Fruit fly (Drosophila melanogaster) whole organism, embryonic: Measurements from ENCODE around the gene CG8892.

Experiments
- Awh ChIP-seq: fragments of 200-800 bp; sonication (Bioruptor generic); IDR thresholded peaks from 2 replicates; pipeline ENCODE4, ENCODE4 v1.3.6; 2022; ENCODE audit warnings: missing biosample characterization, missing genetic modification characterization
- CG11504 ChIP-seq: fragments of 200-800 bp; sonication (Bioruptor generic); optimal IDR thresholded peaks from 3 replicates; lab custom pipeline; 2019; ENCODE audit warnings: missing biosample characterization, mild to moderate bottlenecking, missing genetic modification characterization, moderate library complexity
- CG12942 ChIP-seq: fragments of 200-800 bp; sonication (Bioruptor generic); optimal IDR thresholded peaks from 3 replicates; lab custom pipeline; 2016; ENCODE audit warnings: missing biosample characterization, missing genetic modification characterization
- CG13775 ChIP-seq: fragments of 200-800 bp; sonication (Bioruptor generic); optimal IDR thresholded peaks from 3 replicates; lab custom pipeline; 2017; ENCODE audit warnings: missing biosample characterization, mild to moderate bottlenecking, missing genetic modification characterization
- CG14014 ChIP-seq: fragments of 200-800 bp; sonication (Bioruptor generic); IDR thresholded peaks from 2 replicates; pipeline ENCODE4 v1.3.6; 2022; ENCODE audit warnings: missing biosample characterization, missing genetic modification characterization
- CG15011 ChIP-seq: fragments of 200-800 bp; sonication (Bioruptor generic); optimal IDR thresholded peaks from 3 replicates; lab custom pipeline; 2018; ENCODE audit warnings: missing biosample characterization, mild to moderate bottlenecking, missing genetic modification characterization
- CG15269 ChIP-seq: fragments of 200-800 bp; sonication (Bioruptor generic); optimal IDR thresholded peaks from 2 replicates; lab custom pipeline; 2018; ENCODE audit warnings: missing biosample characterization, mild to moderate bottlenecking, missing genetic modification characterization, moderate library complexity
- CG15601 ChIP-seq: fragments of 200-800 bp; sonication (Bioruptor generic); optimal IDR thresholded peaks from 3 replicates; lab custom pipeline; 2019; ENCODE audit warnings: missing biosample characterization, mild to moderate bottlenecking, missing genetic modification characterization, moderate library complexity
- CG16863 ChIP-seq: fragments of 200-800 bp; sonication (Bioruptor generic); optimal IDR thresholded peaks from 3 replicates; lab custom pipeline; 2016; ENCODE audit warnings: missing biosample characterization, missing genetic modification characterization
- CG18476 ChIP-seq: fragments of 200-800 bp; sonication (Bioruptor generic); optimal IDR thresholded peaks from 2 replicates; lab custom pipeline; 2016; ENCODE audit warnings: missing biosample characterization, mild to moderate bottlenecking, missing genetic modification characterization
- CG3065 ChIP-seq: fragments of 200-800 bp; sonication (Bioruptor generic); optimal IDR thresholded peaks from 2 replicates; lab custom pipeline; 2016; ENCODE audit warnings: missing biosample characterization, missing genetic modification characterization
- CG3163 ChIP-seq: fragments of 200-800 bp; sonication (Bioruptor generic); optimal IDR thresholded peaks from 3 replicates; lab custom pipeline; 2016; ENCODE audit warnings: missing biosample characterization, missing genetic modification characterization
- CG4282 ChIP-seq: fragments of 200-800 bp; sonication (Bioruptor generic); optimal IDR thresholded peaks from 2 replicates; lab custom pipeline; 2016; ENCODE audit warnings: missing biosample characterization, missing genetic modification characterization
- CG4328 ChIP-seq: fragments of 200-800 bp; sonication (Bioruptor generic); optimal IDR thresholded peaks from 3 replicates; lab custom pipeline; 2017; ENCODE audit warnings: missing biosample characterization, missing genetic modification reagents, missing genetic modification characterization
- CG4730 ChIP-seq: fragments of 200-800 bp; sonication (Bioruptor generic); IDR thresholded peaks from 2 replicates; pipeline ENCODE4 v1.3.6; 2022; ENCODE audit warnings: missing biosample characterization, missing genetic modification characterization
- CG5953 ChIP-seq: fragments of 200-800 bp; sonication (Bioruptor generic); IDR thresholded peaks from 2 replicates; pipeline ENCODE4 v1.3.6; 2022; ENCODE audit warnings: missing biosample characterization, missing genetic modification characterization
- CG9215 ChIP-seq: fragments of 200-800 bp; sonication (Bioruptor generic); IDR thresholded peaks from 2 replicates; pipeline ENCODE4 v1.3.6; 2022; ENCODE audit warnings: missing biosample characterization, missing genetic modification characterization
- CG9876 ChIP-seq: fragments of 200-800 bp; sonication (Bioruptor generic); optimal IDR thresholded peaks from 2 replicates; lab custom pipeline; 2016; ENCODE audit warnings: missing biosample characterization, missing genetic modification characterization
- CTCF ChIP-seq: fragments of 200-800 bp; sonication (Bioruptor generic); optimal IDR thresholded peaks from 2 replicates; lab custom pipeline; 2017; ENCODE audit warnings: missing biosample characterization, mild to moderate bottlenecking, missing genetic modification characterization, moderate library complexity
- Doc3 ChIP-seq: fragments of 200-800 bp; sonication (Bioruptor generic); IDR thresholded peaks from 3 replicates; pipeline ENCODE4 v1.3.6; 2022; ENCODE audit warnings: missing biosample characterization, missing genetic modification characterization; ENCODE audit not compliant: partially characterized antibody
- E2f1 ChIP-seq: fragments of 200-800 bp; sonication (Bioruptor generic); IDR thresholded peaks from 2 replicates; pipeline ENCODE4 v1.3.6; 2022; ENCODE audit warnings: missing biosample characterization, missing genetic modification characterization
- E2f2 ChIP-seq: fragments of 200-800 bp; sonication (Bioruptor generic); IDR thresholded peaks from 2 replicates; pipeline ENCODE4 v1.3.6; 2022; ENCODE audit warnings: missing biosample characterization, missing genetic modification characterization
- Fer1 ChIP-seq: fragments of 200-800 bp; sonication (Bioruptor generic); optimal IDR thresholded peaks from 2 replicates; lab custom pipeline; 2017; ENCODE audit warnings: missing biosample characterization, mild to moderate bottlenecking, missing genetic modification characterization
- Hsf ChIP-seq: fragments of 200-800 bp; sonication (Bioruptor generic); optimal IDR thresholded peaks from 3 replicates; lab custom pipeline; 2016; ENCODE audit warnings: missing biosample characterization, missing genetic modification characterization
- Myb ChIP-seq: fragments of 200-800 bp; sonication (Bioruptor generic); optimal IDR thresholded peaks from 2 replicates; lab custom pipeline; 2016; ENCODE audit warnings: missing biosample characterization, missing genetic modification characterization
- NC2α ChIP-seq: fragments of 200-800 bp; sonication (Bioruptor generic); optimal IDR thresholded peaks from 2 replicates; lab custom pipeline; 2016; ENCODE audit warnings: missing biosample characterization, missing genetic modification characterization
- Nf-YB ChIP-seq: fragments of 200-800 bp; sonication (Bioruptor generic); optimal IDR thresholded peaks from 3 replicates; lab custom pipeline; 2019; ENCODE audit warnings: missing biosample characterization, mild to moderate bottlenecking, missing genetic modification characterization, moderate library complexity
- Rx ChIP-seq: fragments of 200-800 bp; sonication (Bioruptor generic); IDR thresholded peaks from 2 replicates; pipeline ENCODE4 v1.3.6; 2022; ENCODE audit warnings: missing biosample characterization, missing genetic modification characterization
- Side ChIP-seq: fragments of 200-800 bp; sonication (Bioruptor generic); optimal IDR thresholded peaks from 2 replicates; lab custom pipeline; 2016; ENCODE audit warnings: missing biosample characterization, missing genetic modification characterization
- Taf1 ChIP-seq: fragments of 200-800 bp; sonication (Bioruptor generic); IDR thresholded peaks from 2 replicates; pipeline ENCODE4 v1.3.6; 2022; ENCODE audit warnings: missing biosample characterization, missing genetic modification characterization
- Usf ChIP-seq: fragments of 200-800 bp; sonication (Bioruptor generic); optimal IDR thresholded peaks from 2 replicates; lab custom pipeline; 2017; ENCODE audit warnings: missing genotype, missing biosample characterization, missing genetic modification characterization
- bigmax ChIP-seq: fragments of 200-800 bp; sonication (Bioruptor generic); optimal IDR thresholded peaks from 2 replicates; lab custom pipeline; 2018; ENCODE audit warnings: missing biosample characterization, mild to moderate bottlenecking, missing genetic modification characterization
- cg ChIP-seq: fragments of 200-800 bp; sonication (Bioruptor generic); optimal IDR thresholded peaks from 3 replicates; lab custom pipeline; 2019; ENCODE audit warnings: missing biosample characterization, mild to moderate bottlenecking, missing genetic modification characterization, moderate library complexity
- chn ChIP-seq: fragments of 200-800 bp; sonication (Bioruptor generic); optimal IDR thresholded peaks from 2 replicates; lab custom pipeline; 2016; ENCODE audit warnings: missing biosample characterization, missing genetic modification characterization
- fru ChIP-seq: fragments of >200 bp; optimal IDR thresholded peaks from 2 replicates; lab custom pipeline; 2017
- gce ChIP-seq: fragments of 200-800 bp; sonication (Bioruptor generic); IDR thresholded peaks from 3 replicates; pipeline ENCODE4 v1.3.6; 2022; ENCODE audit warnings: missing biosample characterization, missing genetic modification characterization
- gfzf ChIP-seq: fragments of 200-800 bp; sonication (Bioruptor generic); optimal IDR thresholded peaks from 2 replicates; lab custom pipeline; 2016; ENCODE audit warnings: missing biosample characterization, mild to moderate bottlenecking, missing genetic modification characterization, moderate library complexity
- grau ChIP-seq: fragments of 200-800 bp; optimal IDR thresholded peaks from 3 replicates; lab custom pipeline; 2019; ENCODE audit warnings: missing biosample characterization, mild to moderate bottlenecking, missing genetic modification characterization, moderate library complexity
- kni ChIP-seq: fragments of 200-800 bp; sonication (Bioruptor generic); optimal IDR thresholded peaks from 3 replicates; lab custom pipeline; 2017; ENCODE audit warnings: mild to moderate bottlenecking, missing biosample characterization, missing genetic modification reagents, missing genetic modification characterization
- onecut ChIP-seq: fragments of 200-800 bp; sonication (Bioruptor generic); IDR thresholded peaks from 2 replicates; pipeline ENCODE4 v1.3.6; 2022; ENCODE audit warnings: missing biosample characterization, missing genetic modification characterization
- phol ChIP-seq: fragments of 200-800 bp; sonication (Bioruptor generic); optimal IDR thresholded peaks from 3 replicates; lab custom pipeline; 2018; ENCODE audit warnings: missing biosample characterization, mild to moderate bottlenecking, missing genetic modification characterization, moderate library complexity
- psq ChIP-seq: fragments of 200-800 bp; sonication (Bioruptor generic); optimal IDR thresholded peaks from 2 replicates; lab custom pipeline; 2017; ENCODE audit warnings: missing biosample characterization, missing genetic modification characterization
- pzg ChIP-seq: fragments of 200-800 bp; sonication (Bioruptor generic); optimal IDR thresholded peaks from 3 replicates; lab custom pipeline; 2018; ENCODE audit warnings: missing biosample characterization, mild to moderate bottlenecking, missing genetic modification characterization, moderate library complexity
- ro ChIP-seq: fragments of 200-800 bp; sonication (Bioruptor generic); IDR thresholded peaks from 2 replicates; pipeline ENCODE4 v1.3.6; 2022; ENCODE audit warnings: missing biosample characterization, missing genetic modification characterization
- scrt ChIP-seq: fragments of 200-800 bp; sonication (Bioruptor generic); optimal IDR thresholded peaks from 2 replicates; lab custom pipeline; 2018; ENCODE audit warnings: missing biosample characterization, mild to moderate bottlenecking, missing genetic modification characterization, moderate library complexity
- slou ChIP-seq: fragments of 200-800 bp; sonication (Bioruptor generic); optimal IDR thresholded peaks from 3 replicates; lab custom pipeline; 2016; ENCODE audit warnings: missing biosample characterization, missing genetic modification characterization
- stc ChIP-seq: fragments of 200-800 bp; sonication (Bioruptor generic); IDR thresholded peaks from 2 replicates; pipeline ENCODE4 v1.3.6; 2022; ENCODE audit warnings: missing biosample characterization, missing genetic modification characterization
- tin ChIP-seq: fragments of 200-800 bp; sonication (Bioruptor generic); optimal IDR thresholded peaks from 3 replicates; lab custom pipeline; 2016; ENCODE audit warnings: missing biosample characterization, missing genetic modification characterization
- tio ChIP-seq: fragments of 200-800 bp; sonication (Bioruptor generic); optimal IDR thresholded peaks from 2 replicates; lab custom pipeline; 2017; ENCODE audit warnings: missing biosample characterization, missing genetic modification characterization, inconsistent platforms
- tll ChIP-seq, 2 experiments: fragments of 200-800 bp in 1 of 2; fragments of >200 bp in 1 of 2; sonication (Bioruptor generic) in 1 of 2; optimal IDR thresholded peaks; 2 replicates each; lab custom pipeline; 2017 to 2019; ENCODE audit warnings: missing biosample characterization in 2 of 2, missing genetic modification characterization in 2 of 2, mild to moderate bottlenecking in 1 of 2, moderate library complexity in 1 of 2
- tup ChIP-seq: fragments of 200-800 bp; sonication (Bioruptor generic); optimal IDR thresholded peaks from 2 replicates; lab custom pipeline; 2016; ENCODE audit warnings: missing biosample characterization, mild to moderate bottlenecking, missing genetic modification characterization, moderate library complexity
- twi ChIP-seq: fragments of 200-800 bp; optimal IDR thresholded peaks from 2 replicates; lab custom pipeline; 2019; ENCODE audit warnings: missing biosample characterization, mild to moderate bottlenecking, missing genetic modification characterization, moderate library complexity
- zf30C ChIP-seq: fragments of 200-800 bp; sonication (Bioruptor generic); optimal IDR thresholded peaks from 3 replicates; lab custom pipeline; 2018; ENCODE audit warnings: missing biosample characterization, mild to moderate bottlenecking, missing genetic modification characterization

CG8892 gene

dm6 chr2L:4945300-4945699, 36.1 kb downstream of the CG8892 start, which contains the start of the genes mRpL24 and betaggt-I (continued):
- TF ChIP-seq zf30C (GFP tag; lab: Kevin White, UChicago) (peak; percentile 12), kni (GFP tag; lab: Kevin White, UChicago) (no peak), Awh (GFP tag; lab: Robert Waterston, UW) (peak; percentile 98), CG9876 (peak; percentile 71), twi (tag; lab: Kevin White, UChicago) (peak; percentile 93), E2f1 (GFP tag; lab: Robert Waterston, UW) (peak; percentile 97), Side (peak; percentile 63), psq (GFP tag; lab: Kevin White, UChicago) (peak; percentile 85), tll (GFP tag; optimal IDR thresholded peaks at IDR 0.05; lab: Kevin White, UChicago) (peak in 1 of 2 experiments; percentile 27), CG3065 (GFP tag; lab: Kevin White, UChicago) (peak; percentile 90), CG18476 (peak; percentile 92), Rx (GFP tag; lab: Robert Waterston, UW) (peak; percentile 97), CG15011 (peak; percentile 90), ro (GFP tag; lab: Robert Waterston, UW) (peak; percentile 76), CG4328 (GFP tag; lab: Kevin White, UChicago) (peak; percentile 94), CG5953 (GFP tag; lab: Robert Waterston, UW) (peak; percentile 97), CG4282 (GFP tag; lab: Kevin White, UChicago) (no peak), grau (tag; lab: Kevin White, UChicago) (peak; percentile 97), onecut (GFP tag; lab: Robert Waterston, UW) (peak; percentile 89), chn (peak; percentile 89), gce (peak; percentile 96), CG15269 (peak; percentile 97), CG9215 (peak; percentile 93), CG12942 (GFP tag; lab: Kevin White, UChicago) (peak; percentile 95), CG14014 (GFP tag; lab: Robert Waterston, UW) (peak; percentile 96), Doc3 (GFP tag; lab: Robert Waterston, UW) (no peak), cg (GFP tag; lab: Kevin White, UChicago) (no peak), Fer1 (peak; percentile 96), CG13775 (GFP tag; lab: Kevin White, UChicago) (peak; percentile 97), tup (GFP tag; lab: Kevin White, UChicago) (peak; percentile 75), bigmax (GFP tag; lab: Kevin White, UChicago) (no peak), tin (GFP tag; lab: Kevin White, UChicago) (peak; percentile 90), slou (peak; percentile 89), CG15601 (tag; lab: Kevin White, UChicago) (peak; percentile 96), stc (peak; percentile 97), CG4730 (GFP tag; lab: Robert Waterston, UW) (peak; percentile 92), NC2α (GFP tag; lab: Kevin White, UChicago) (peak; percentile 50), scrt (GFP tag; lab: Kevin White, UChicago) (peak; percentile 91), gfzf (no peak), CG11504 (tag; lab: Kevin White, UChicago) (peak; percentile 95), Nf-YB (peak; percentile 86), pzg (GFP tag; lab: Kevin White, UChicago) (peak; percentile 54), Myb (peak; percentile 50), E2f2 (peak; percentile 81), CG16863 (GFP tag; lab: Kevin White, UChicago) (peak; percentile 80), Taf1 (GFP tag; lab: Robert Waterston, UW) (peak; percentile 85), CG3163 (GFP tag; lab: Kevin White, UChicago) (peak; percentile 36), Usf (GFP tag; lab: Kevin White, UChicago) (peak; percentile 91), fru (lab: Kevin White, UChicago) (no peak), tio (peak; percentile 91), Hsf (peak; percentile 93), CTCF (GFP tag; lab: Kevin White, UChicago) (no peak), phol (tag; lab: Kevin White, UChicago) (peak; percentile 98)
